Worm (Caenorhabditis elegans): ENCODE measurements around the gene F14H12.3.
"Not testable (repeated sequence)": the region's sequence is repeated elsewhere in the genome, so short reads cannot be mapped to it uniquely, and the experiment has no call there.

Gene F14H12.3

DNA sequence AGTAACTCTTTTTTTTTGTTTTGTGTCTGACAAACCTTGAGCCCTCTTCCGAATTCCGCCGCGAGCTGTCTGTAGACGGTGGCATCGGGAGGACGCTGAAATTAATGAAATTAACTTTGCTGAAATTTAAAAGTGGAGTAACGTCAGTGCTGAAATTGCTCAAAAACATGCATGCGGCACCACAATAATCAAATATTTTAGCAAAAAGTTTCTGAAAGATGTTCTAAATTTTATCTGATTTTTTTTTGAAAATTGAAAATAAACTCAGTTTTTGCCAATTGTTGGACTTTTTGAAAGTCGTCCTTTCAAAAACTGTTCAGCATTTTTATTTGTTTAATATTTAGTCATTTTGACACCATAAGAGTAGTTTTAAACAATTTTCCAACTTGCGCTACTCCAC, 8.1 kb upstream of the F14H12.3 start, which contains the start of gene cst-2:
TSS of gene cst-2 (minus strand) at position 101 of the 400 bp plus-strand sequence.
- TF ChIP-seq unc-86, lsy-2, irx-1 (tag; optimal IDR thresholded peaks at IDR 0.05): not testable (repeated sequence)

ce11 chrX:4339332-4339731, 4.7 kb upstream of the F14H12.3 start, which contains the start of gene cst-1:
TSS of gene cst-1 (plus strand) at chrX:4339632.
- TF ChIP-seq lir-3 (tag; optimal IDR thresholded peaks at IDR 0.05; ENCODE audit: poor library complexity); hlh-4 (tag; optimal IDR thresholded peaks at IDR 0.05); tlp-1 (tag; optimal IDR thresholded peaks at IDR 0.05): not testable (repeated sequence)

DNA sequence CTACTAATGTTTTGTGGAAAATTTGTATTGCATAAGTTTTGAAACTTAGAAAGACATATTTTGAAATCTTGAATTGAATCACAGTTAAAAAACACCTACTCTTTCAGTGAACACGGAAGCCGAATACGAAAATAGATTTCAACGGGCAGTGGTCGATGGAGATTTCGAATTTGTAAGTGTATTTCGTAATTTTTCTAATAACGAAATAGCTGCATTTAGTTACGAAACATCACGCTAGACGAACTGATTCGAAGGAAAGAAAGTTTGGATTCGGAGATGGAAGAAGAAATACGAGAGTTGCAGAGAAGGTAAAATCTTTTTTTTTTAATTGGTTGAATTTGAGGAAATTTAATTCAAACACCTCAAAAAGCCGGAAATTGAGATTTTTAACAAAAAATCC, 1.3 kb upstream of the F14H12.3 start:
- TF ChIP-seq hlh-4 (tag; optimal IDR thresholded peaks at IDR 0.05): no peak
- peak; percentile 60 for TF ChIP-seq skn-1 (tag; optimal IDR thresholded peaks at IDR 0.05)
- no peak for TF ChIP-seq elt-3 (tag; optimal IDR thresholded peaks at IDR 0.05)

DNA sequence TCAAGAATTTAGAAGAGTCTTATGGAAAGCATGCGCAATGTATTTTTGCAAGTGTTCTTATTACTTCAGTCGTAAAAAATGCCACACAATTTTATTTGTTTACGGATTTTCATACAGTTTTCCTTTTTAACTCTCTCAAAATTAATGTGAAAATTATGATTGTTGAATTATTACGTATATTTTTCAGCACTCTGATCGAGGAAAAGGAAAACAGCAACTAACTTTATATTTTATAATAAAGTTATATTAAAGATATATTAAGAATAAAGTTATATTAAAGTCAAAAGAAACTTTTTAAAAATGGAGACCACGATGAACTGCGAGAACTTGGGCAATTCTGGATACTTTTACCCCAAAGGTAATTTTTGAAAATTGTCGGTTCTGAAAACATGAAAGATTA, 6.2 kb downstream of the F14H12.3 start, which contains the start of gene F14H12.2:
TSS of gene F14H12.2 (plus strand) at position 301 of the 400 bp plus-strand sequence.
- TF ChIP-seq nhr-47 (tag; optimal IDR thresholded peaks at IDR 0.05) (no peak), unc-98 (GFP tag; IDR thresholded peaks at IDR 0.05) (no peak), nhr-85 (tag) (no peak), zag-1 (tag; optimal IDR thresholded peaks at IDR 0.05) (no peak), C04F5.9 (tag; optimal IDR thresholded peaks at IDR 0.05) (no peak), nhr-28 (tag; optimal IDR thresholded peaks at IDR 0.05) (no peak), tbx-2 (tag; optimal IDR thresholded peaks at IDR 0.05) (no peak), ceh-88 (GFP tag; IDR thresholded peaks at IDR 0.05) (no peak)

ce11 chrX:4353318-4353717, 9.3 kb downstream of the F14H12.3 start, which contains the start of gene col-165:
TSS of gene col-165 (plus strand) at chrX:4353618.
- TF ChIP-seq lsy-2 (tag; optimal IDR thresholded peaks at IDR 0.05) (no peak), nhr-28 (tag; optimal IDR thresholded peaks at IDR 0.05) (no peak), lin-35 (GFP tag; optimal IDR thresholded peaks at IDR 0.05) (no peak), isw-1 (GFP tag; IDR thresholded peaks at IDR 0.05) (no peak), dsc-1 (tag; optimal IDR thresholded peaks at IDR 0.05) (no peak), sup-37 (GFP tag; optimal IDR thresholded peaks at IDR 0.05) (no peak), ztf-4 (tag; optimal IDR thresholded peaks at IDR 0.05) (no peak), ceh-63 (GFP tag; optimal IDR thresholded peaks at IDR 0.05) (no peak), F16B12.6 (tag; optimal IDR thresholded peaks at IDR 0.05) (no peak), unc-98 (GFP tag; IDR thresholded peaks at IDR 0.05) (no peak), lin-13 (GFP tag; optimal IDR thresholded peaks at IDR 0.05) (no peak), lin-14 (GFP tag; optimal IDR thresholded peaks at IDR 0.05) (no peak), C34B4.2 (tag; optimal IDR thresholded peaks at IDR 0.05) (no peak), Y116A8C.19 (tag; optimal IDR thresholded peaks at IDR 0.05; ENCODE audit: borderline replicate concordance) (no peak), skn-1 (tag; optimal IDR thresholded peaks at IDR 0.05) (no peak), pag-3 (tag; optimal IDR thresholded peaks at IDR 0.05; ENCODE audit: borderline replicate concordance, insufficient read depth) (no peak), dpl-1 (GFP tag; optimal IDR thresholded peaks at IDR 0.05) (no peak), elt-3 (tag; optimal IDR thresholded peaks at IDR 0.05) (no peak)

DNA sequence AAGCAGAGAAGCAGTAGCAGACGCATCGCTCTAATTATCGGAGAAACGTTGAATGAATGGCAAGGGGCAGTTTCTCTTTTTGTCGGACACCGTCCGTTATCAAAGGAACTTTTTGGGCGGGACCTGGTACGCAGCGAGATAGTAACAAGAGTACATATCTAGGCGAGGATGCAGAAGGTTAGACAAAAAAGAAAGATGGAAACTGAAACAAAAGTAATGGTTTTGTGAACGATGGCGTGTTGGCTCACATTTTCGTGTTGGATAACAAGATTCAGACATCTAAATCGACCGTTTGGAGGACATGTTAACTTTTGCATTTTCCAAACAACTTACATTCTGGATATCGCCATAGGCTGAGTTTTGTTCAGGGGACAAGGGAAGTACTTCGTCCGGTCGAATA, 13.5 kb downstream of the F14H12.3 start, which contains the start of gene F14H12.6:
TSS of gene F14H12.6 (minus strand) at position 101 of the 400 bp plus-strand sequence.
- TF ChIP-seq vab-15 (tag; optimal IDR thresholded peaks at IDR 0.05) (no peak), nhr-47 (tag; optimal IDR thresholded peaks at IDR 0.05) (no peak), dpl-1 (GFP tag; optimal IDR thresholded peaks at IDR 0.05) (no peak), nhr-77 (tag; optimal IDR thresholded peaks at IDR 0.05) (no peak), nhr-237 (tag; optimal IDR thresholded peaks at IDR 0.05) (no peak), nhr-11 (tag; optimal IDR thresholded peaks at IDR 0.05) (no peak), nhr-19 (GFP tag; conservative IDR thresholded peaks at IDR 0.05) (no peak), sup-37 (GFP tag; optimal IDR thresholded peaks at IDR 0.05) (no peak), ztf-4 (tag; optimal IDR thresholded peaks at IDR 0.05) (no peak), C34B4.2 (tag; optimal IDR thresholded peaks at IDR 0.05) (no peak), grh-1 (GFP tag; IDR thresholded peaks at IDR 0.05) (no peak), lin-14 (GFP tag; optimal IDR thresholded peaks at IDR 0.05) (no peak), unc-62 (GFP tag; optimal IDR thresholded peaks at IDR 0.05) (no peak), C04F5.9 (tag; optimal IDR thresholded peaks at IDR 0.05) (no peak), dsc-1 (tag; optimal IDR thresholded peaks at IDR 0.05) (no peak), lin-13 (GFP tag; optimal IDR thresholded peaks at IDR 0.05) (no peak)

All from whole organism, L1 larva.